Fruit fly (Drosophila melanogaster): ENCODE measurements around the gene S.

The S gene

DNA sequence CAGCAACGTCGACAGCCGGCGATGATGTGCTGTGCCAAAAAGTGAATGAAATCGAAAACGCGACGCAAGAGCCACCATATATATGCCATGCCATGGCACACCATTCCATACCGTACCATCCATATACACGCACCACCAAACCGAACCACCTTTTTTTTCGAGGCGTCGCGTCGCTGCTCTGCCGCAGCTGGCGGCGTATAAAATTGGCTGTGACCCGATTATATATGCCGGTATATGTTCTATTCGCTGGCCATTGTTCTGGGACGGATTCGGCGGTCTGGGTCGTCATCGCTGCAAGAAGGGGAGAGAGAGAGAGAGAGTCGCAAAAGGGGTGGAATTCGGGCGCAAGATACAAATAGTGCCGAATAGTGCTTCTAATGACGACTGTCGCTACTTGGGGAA is 69.8 kb downstream of the S start (continued):
- 0 out of 2 replicates have a peak, but pooled peaks have one; percentile 20 for TF ChIP-seq sna (GFP tag; IDR thresholded peaks at IDR 0.05; ENCODE audit: partially characterized antibody)
- no peak for TF ChIP-seq Usf (GFP tag; optimal IDR thresholded peaks at IDR 0.05)
- peak; percentile 66 for TF ChIP-seq Med (GFP tag)
- no peak for TF ChIP-seq CG3065 (GFP tag; optimal IDR thresholded peaks at IDR 0.05)
- no peak for TF ChIP-seq az2 (GFP tag; optimal IDR thresholded peaks at IDR 0.05)
- TF ChIP-seq Kr (GFP tag; optimal IDR thresholded peaks at IDR 0.05): peak; percentile 78
- TF ChIP-seq CG13287 (GFP tag; IDR thresholded peaks at IDR 0.05; ENCODE audit: partially characterized antibody): peak; percentile 18; the same call in 1 of the 2 replicates
- TF ChIP-seq CG17912 (GFP tag; optimal IDR thresholded peaks at IDR 0.05): no peak
- TF ChIP-seq nau (GFP tag; optimal IDR thresholded peaks at IDR 0.05): no peak
- no peak for TF ChIP-seq chn (GFP tag; optimal IDR thresholded peaks at IDR 0.05)
- TF ChIP-seq Nf-YC (tag; optimal IDR thresholded peaks at IDR 0.05): no peak
- TF ChIP-seq CG15696 (tag; optimal IDR thresholded peaks at IDR 0.05): no peak
- no peak for TF ChIP-seq CG12155 (GFP tag; optimal IDR thresholded peaks at IDR 0.05)
- TF ChIP-seq fd102C (GFP tag; optimal IDR thresholded peaks at IDR 0.05): no peak
- no peak for TF ChIP-seq unc-4 (GFP tag; IDR thresholded peaks at IDR 0.05; ENCODE audit: partially characterized antibody)
- peak; percentile 6 for TF ChIP-seq PHDP (tag; optimal IDR thresholded peaks at IDR 0.05)
- TF ChIP-seq Atf6 (GFP tag; IDR thresholded peaks at IDR 0.05): no peak
- TF ChIP-seq tin (GFP tag; optimal IDR thresholded peaks at IDR 0.05): no peak
- no peak for TF ChIP-seq da (GFP tag; optimal IDR thresholded peaks at IDR 0.05)
- no peak for TF ChIP-seq CG6791 (GFP tag; IDR thresholded peaks at IDR 0.05; ENCODE audit: partially characterized antibody)
- no peak for TF ChIP-seq gce (GFP tag; IDR thresholded peaks at IDR 0.05)
- no peak for TF ChIP-seq ash1 (GFP tag; optimal IDR thresholded peaks at IDR 0.05)
- no peak for TF ChIP-seq CG33557 (GFP tag; optimal IDR thresholded peaks at IDR 0.05)
- no peak for TF ChIP-seq CG18619 (GFP tag; optimal IDR thresholded peaks at IDR 0.05)
- TF ChIP-seq ATbp (GFP tag; optimal IDR thresholded peaks at IDR 0.05): no peak
- TF ChIP-seq vvl (GFP tag; IDR thresholded peaks at IDR 0.05): no peak
- no peak for TF ChIP-seq lov (optimal IDR thresholded peaks at IDR 0.05)
- no peak for TF ChIP-seq lov (GFP tag; IDR thresholded peaks at IDR 0.05)
- no peak for TF ChIP-seq yki (optimal IDR thresholded peaks at IDR 0.05)
- TF ChIP-seq bigmax (GFP tag; optimal IDR thresholded peaks at IDR 0.05): no peak
- no peak for TF ChIP-seq stc (GFP tag; IDR thresholded peaks at IDR 0.05)
- peak; percentile 33 for TF ChIP-seq CG2712 (tag; optimal IDR thresholded peaks at IDR 0.05)
- peak; percentile 71 for TF ChIP-seq Deaf1 (tag; optimal IDR thresholded peaks at IDR 0.05)
- no peak for TF ChIP-seq CG9876 (GFP tag; optimal IDR thresholded peaks at IDR 0.05)
- no peak for TF ChIP-seq ab (GFP tag; optimal IDR thresholded peaks at IDR 0.05)
- no peak for TF ChIP-seq bsh (GFP tag; optimal IDR thresholded peaks at IDR 0.05)
- no peak for TF ChIP-seq org-1 (GFP tag; optimal IDR thresholded peaks at IDR 0.05)
- TF ChIP-seq CG2678 (tag; optimal IDR thresholded peaks at IDR 0.05): no peak
- TF ChIP-seq CG7928 (GFP tag; optimal IDR thresholded peaks at IDR 0.05): no peak
- no peak for TF ChIP-seq CG9609 (GFP tag; optimal IDR thresholded peaks at IDR 0.05)
- no peak for TF ChIP-seq br (optimal IDR thresholded peaks at IDR 0.05)
- TF ChIP-seq caup (GFP tag; optimal IDR thresholded peaks at IDR 0.05; ENCODE audit: severe bottlenecking): no peak
- no peak for TF ChIP-seq her (GFP tag; optimal IDR thresholded peaks at IDR 0.05)
- no peak for TF ChIP-seq Hsf (GFP tag; optimal IDR thresholded peaks at IDR 0.05)
- no peak for TF ChIP-seq pita (GFP tag; optimal IDR thresholded peaks at IDR 0.05)
- no peak for TF ChIP-seq CG32532 (GFP tag; IDR thresholded peaks at IDR 0.05)
- no peak for TF ChIP-seq cad (GFP tag; optimal IDR thresholded peaks at IDR 0.05)
- no peak for TF ChIP-seq CG6765 (GFP tag; optimal IDR thresholded peaks at IDR 0.05)
- no peak for TF ChIP-seq Dip3 (GFP tag; optimal IDR thresholded peaks at IDR 0.05)
- no peak for TF ChIP-seq nom (GFP tag; optimal IDR thresholded peaks at IDR 0.05)
- TF ChIP-seq salm (tag; optimal IDR thresholded peaks at IDR 0.05): no peak
- no peak for TF ChIP-seq CG12104 (GFP tag; optimal IDR thresholded peaks at IDR 0.05)
